Fruit fly (Drosophila melanogaster): ENCODE measurements around the gene CG32755.

CG32755 gene

dm6 chrX:5980883-5981282, 30.8 kb downstream of the CG32755 start (continued):
- TF ChIP-seq CG7357 (GFP tag; IDR thresholded peaks at IDR 0.05) (0 out of 3 replicates have a peak, but pooled peaks have one; percentile 40), CG14441 (GFP tag; IDR thresholded peaks at IDR 0.05) (peak; percentile 82), B-H2 (GFP tag; optimal IDR thresholded peaks at IDR 0.05) (no peak), Drgx (GFP tag; IDR thresholded peaks at IDR 0.05) (peak; percentile 76), Oaz (GFP tag; IDR thresholded peaks at IDR 0.05) (peak; percentile 46; the same call in 1 of the 2 replicates), eve (GFP tag; optimal IDR thresholded peaks at IDR 0.05) (peak in 1 of 2 experiments; percentile 89), fd102C (GFP tag; optimal IDR thresholded peaks at IDR 0.05) (no peak), inv (GFP tag; IDR thresholded peaks at IDR 0.05; ENCODE audit: partially characterized antibody) (no peak), slp2 (GFP tag; optimal IDR thresholded peaks at IDR 0.05) (peak; percentile 9), Nf-YA (GFP tag; IDR thresholded peaks at IDR 0.05) (peak; percentile 39; the same call in 1 of the 2 replicates), Nf-YC (tag; optimal IDR thresholded peaks at IDR 0.05) (peak; percentile 42), CG8478 (optimal IDR thresholded peaks at IDR 0.05) (no peak), tio (GFP tag; optimal IDR thresholded peaks at IDR 0.05) (peak; percentile 62), Bdp1 (GFP tag; optimal IDR thresholded peaks at IDR 0.05) (no peak), caup (GFP tag; optimal IDR thresholded peaks at IDR 0.05; ENCODE audit: severe bottlenecking) (peak; percentile 75), mam (GFP tag; optimal IDR thresholded peaks at IDR 0.05) (peak; percentile 77), fd64A (GFP tag; optimal IDR thresholded peaks at IDR 0.05) (no peak), en (GFP tag; optimal IDR thresholded peaks at IDR 0.05) (no peak), CG1529 (GFP tag; optimal IDR thresholded peaks at IDR 0.05) (peak; percentile 22), CG10565 (GFP tag; optimal IDR thresholded peaks at IDR 0.05) (no peak), CG11456 (GFP tag; IDR thresholded peaks at IDR 0.05) (peak; percentile 81), CG1832 (GFP tag; optimal IDR thresholded peaks at IDR 0.05) (no peak), stwl (tag; optimal IDR thresholded peaks at IDR 0.05) (no peak), al (GFP tag; IDR thresholded peaks at IDR 0.05) (peak; percentile 73), CG9797 (GFP tag; optimal IDR thresholded peaks at IDR 0.05) (no peak), oc (tag; optimal IDR thresholded peaks at IDR 0.05) (peak; percentile 62), CG4424 (GFP tag; optimal IDR thresholded peaks at IDR 0.05) (peak; percentile 56), NfI (GFP tag; optimal IDR thresholded peaks at IDR 0.05) (peak; percentile 70), CG31388 (GFP tag; optimal IDR thresholded peaks at IDR 0.05) (no peak), Adf1 (GFP tag; IDR thresholded peaks at IDR 0.05) (peak; percentile 52), Jarid2 (GFP tag; optimal IDR thresholded peaks at IDR 0.05) (peak; percentile 31), danr (GFP tag; IDR thresholded peaks at IDR 0.05) (peak; percentile 62), pfk (GFP tag; optimal IDR thresholded peaks at IDR 0.05) (no peak), gt (GFP tag; IDR thresholded peaks at IDR 0.05) (no peak), vnd (GFP tag; IDR thresholded peaks at IDR 0.05; ENCODE audit: partially characterized antibody) (no peak), D (optimal IDR thresholded peaks at IDR 0.05) (no peak), D (GFP tag; optimal IDR thresholded peaks at IDR 0.05) (peak; percentile 47), Scr (GFP tag; IDR thresholded peaks at IDR 0.05; ENCODE audit: partially characterized antibody) (no peak), CG13894 (tag; optimal IDR thresholded peaks at IDR 0.05) (peak; percentile 74), CoRest (tag; optimal IDR thresholded peaks at IDR 0.05) (peak; percentile 75), zfh2 (GFP tag; optimal IDR thresholded peaks at IDR 0.05) (peak; percentile 55), CG12071 (GFP tag; optimal IDR thresholded peaks at IDR 0.05) (peak; percentile 78), Hr3 (GFP tag; optimal IDR thresholded peaks at IDR 0.05) (peak; percentile 52), CG6254 (GFP tag; optimal IDR thresholded peaks at IDR 0.05) (no peak), CG6791 (GFP tag; IDR thresholded peaks at IDR 0.05; ENCODE audit: partially characterized antibody) (no peak), Ets97D (GFP tag; optimal IDR thresholded peaks at IDR 0.05) (peak; percentile 3), Chrac-16 (GFP tag; optimal IDR thresholded peaks at IDR 0.05) (peak; percentile 65), toy (GFP tag; IDR thresholded peaks at IDR 0.05) (peak; percentile 48; the same call in 1 of the 2 replicates), twi (tag; optimal IDR thresholded peaks at IDR 0.05) (peak; percentile 19), shn (GFP tag; optimal IDR thresholded peaks at IDR 0.05) (peak; percentile 26), usp (GFP tag; optimal IDR thresholded peaks at IDR 0.05) (no peak), D19A (tag; optimal IDR thresholded peaks at IDR 0.05) (peak; percentile 53)

Measured in whole organism, embryonic.